Worm (Caenorhabditis elegans) whole organism, L4 larva: ENCODE measurements around the gene wrk-1.
A peak's percentile ranks its signal among the peaks of the same experiment; 100 is the strongest.

Experiments used
- D1046.2 ChIP-seq: fragments of 200-800 bp; sonication (Bioruptor generic); IDR thresholded peaks from 2 replicates; pipeline ENCODE4 v1.3.6; 2022; ENCODE audit warnings: missing genetic modification characterization, missing compliant biosample characterization
- R02D3.7 ChIP-seq: fragments of 150-350 bp; sonication (generic microtip); optimal IDR thresholded peaks from 3 replicates; lab custom pipeline; 2014; ENCODE audit warnings: missing biosample characterization, missing genetic modification characterization
- T26A8.4 ChIP-seq: fragments of 200-800 bp; sonication (Bioruptor generic); IDR thresholded peaks from 2 replicates; pipeline ENCODE4 v1.3.6; 2022; ENCODE audit warnings: missing genetic modification characterization, missing compliant biosample characterization
- ZK337.2 ChIP-seq: fragments of 200-800 bp; sonication (Bioruptor generic); IDR thresholded peaks from 2 replicates; pipeline ENCODE4 v1.3.6; 2022; ENCODE audit warnings: missing genetic modification reagents, missing genetic modification characterization, missing compliant biosample characterization
- ZK546.5 ChIP-seq, 2 experiments: sonication (generic microtip); optimal IDR thresholded peaks; 2 replicates each; lab custom pipeline; 2017; ENCODE audit warnings: missing biosample characterization in 2 of 2, missing genetic modification characterization in 2 of 2
- aha-1 ChIP-seq: fragments of 150-350 bp; peaks from one replicate; lab custom pipeline; 2014; ENCODE audit warnings: missing biosample characterization, missing genetic modification characterization
- aly-2 ChIP-seq: sonication (generic microtip); optimal IDR thresholded peaks from 2 replicates; lab custom pipeline; 2018; ENCODE audit warnings: missing biosample characterization, missing genetic modification characterization
- ama-1 ChIP-seq: fragments of 150-350 bp; optimal IDR thresholded peaks from 2 replicates; lab custom pipeline; 2014; ENCODE audit warnings: inconsistent platforms, mixed read lengths
- arid-1 ChIP-seq: fragments of 200-800 bp; sonication (Bioruptor generic); conservative IDR thresholded peaks from 2 replicates; pipeline ENCODE4 v1.3.6; 2022; ENCODE audit warnings: missing genetic modification reagents, missing genetic modification characterization, missing compliant biosample characterization
- attf-4 ChIP-seq: sonication (generic microtip); optimal IDR thresholded peaks from 3 replicates; lab custom pipeline; 2017; ENCODE audit warnings: missing biosample characterization, missing genetic modification characterization
- ceh-32 ChIP-seq: sonication (generic microtip); optimal IDR thresholded peaks from 2 replicates; lab custom pipeline; 2016; ENCODE audit warnings: mild to moderate bottlenecking, missing genetic modification characterization, missing compliant biosample characterization; ENCODE audit not compliant: poor library complexity
- ces-1 ChIP-seq: fragments of 150-350 bp; sonication (generic microtip); optimal IDR thresholded peaks from 4 replicates; lab custom pipeline; 2014; ENCODE audit warnings: missing biosample characterization, missing genetic modification reagents, missing genetic modification characterization
- daf-16 ChIP-seq, 3 experiments: sonication (generic microtip); optimal IDR thresholded peaks; 2 replicates each; lab custom pipeline; 2016 to 2017; ENCODE audit warnings: missing genetic modification characterization in 3 of 3, missing genetic modification reagents in 3 of 3, mild to moderate bottlenecking in 2 of 3, missing compliant biosample characterization in 2 of 3, missing biosample characterization in 1 of 3, moderate library complexity in 1 of 3
- dmd-8 ChIP-seq: fragments of 200-800 bp; sonication (Bioruptor generic); IDR thresholded peaks from 2 replicates; pipeline ENCODE4 v1.3.6; 2022; ENCODE audit warnings: missing genetic modification characterization, missing compliant biosample characterization
- gei-8 ChIP-seq: fragments of 200-800 bp; sonication (Bioruptor generic); optimal IDR thresholded peaks from 2 replicates; lab custom pipeline; 2018; ENCODE audit warnings: mild to moderate bottlenecking, missing genetic modification characterization, missing compliant biosample characterization
- hif-1 ChIP-seq, 2 experiments: sonication (generic microtip); optimal IDR thresholded peaks; 2 replicates each; lab custom pipeline; 2016 to 2017; ENCODE audit warnings: missing compliant biosample characterization in 2 of 2, missing genetic modification characterization in 2 of 2, missing genetic modification reagents in 2 of 2, missing genotype in 2 of 2, mild to moderate bottlenecking in 1 of 2
- hlh-11 ChIP-seq: fragments of 200-800 bp; sonication (Bioruptor generic); optimal IDR thresholded peaks from 2 replicates; lab custom pipeline; 2018; ENCODE audit warnings: mild to moderate bottlenecking, missing genetic modification characterization, missing compliant biosample characterization
- hlh-30 ChIP-seq: sonication (generic microtip); optimal IDR thresholded peaks from 2 replicates; lab custom pipeline; 2017; ENCODE audit warnings: antibody characterized with exemption, mild to moderate bottlenecking, missing genetic modification characterization, missing compliant biosample characterization; ENCODE audit not compliant: insufficient read depth
- jun-1 ChIP-seq: fragments of 150-350 bp; optimal IDR thresholded peaks from 2 replicates; lab custom pipeline; 2014; ENCODE audit warnings: missing biosample characterization, missing genetic modification reagents, missing genetic modification characterization
- lim-7 ChIP-seq: fragments of 200-800 bp; sonication (Bioruptor generic); IDR thresholded peaks from 2 replicates; pipeline ENCODE4 v1.3.6; 2022; ENCODE audit warnings: missing genetic modification characterization, missing compliant biosample characterization
- lin-1 ChIP-seq: fragments of 200-800 bp; sonication (Bioruptor generic); IDR thresholded peaks from 2 replicates; pipeline ENCODE4 v1.3.6; 2022; ENCODE audit warnings: missing genetic modification reagents, missing genetic modification characterization, missing compliant biosample characterization
- lin-39 ChIP-seq: fragments of 150-350 bp; optimal IDR thresholded peaks from 2 replicates; lab custom pipeline; 2014; ENCODE audit warnings: missing biosample characterization, missing genetic modification reagents, missing genetic modification characterization
- lir-3 ChIP-seq: sonication (generic microtip); optimal IDR thresholded peaks from 2 replicates; lab custom pipeline; 2016; ENCODE audit warnings: mild to moderate bottlenecking, missing genetic modification characterization, missing compliant biosample characterization
- madf-9 ChIP-seq: fragments of 200-800 bp; sonication (Bioruptor generic); conservative IDR thresholded peaks from 2 replicates; pipeline ENCODE4 v1.3.6; 2022; ENCODE audit warnings: missing genetic modification reagents, missing genetic modification characterization, missing compliant biosample characterization
- mdl-1 ChIP-seq, 2 experiments: fragments of 150-350 bp in 1 of 2; sonication (generic microtip) in 1 of 2; optimal IDR thresholded peaks; 2 replicates each; lab custom pipeline; 2014 to 2017; ENCODE audit warnings: missing biosample characterization in 2 of 2, missing genetic modification characterization in 2 of 2
- nhr-102 ChIP-seq: sonication (generic microtip); optimal IDR thresholded peaks from 2 replicates; lab custom pipeline; 2016; ENCODE audit warnings: mild to moderate bottlenecking, missing genetic modification characterization, moderate library complexity, missing compliant biosample characterization
- nhr-41 ChIP-seq: fragments of 200-800 bp; sonication (Bioruptor generic); IDR thresholded peaks from 2 replicates; pipeline ENCODE4 v1.3.6; 2022; ENCODE audit warnings: missing genetic modification reagents, missing genetic modification characterization, missing compliant biosample characterization
- nhr-42 ChIP-seq: fragments of 200-800 bp; sonication (Bioruptor generic); IDR thresholded peaks from 2 replicates; pipeline ENCODE4 v1.3.6; 2022; ENCODE audit warnings: missing genetic modification characterization, missing compliant biosample characterization
- nhr-6 ChIP-seq: fragments of 150-350 bp; optimal IDR thresholded peaks from 2 replicates; lab custom pipeline; 2014; ENCODE audit warnings: missing biosample characterization, missing genetic modification characterization
- pha-4 ChIP-seq, 2 experiments: fragments of 150-350 bp in 1 of 2; fragments of 200-800 bp in 1 of 2; sonication (Bioruptor generic) in 1 of 2; IDR thresholded peaks in 1 of 2; optimal IDR thresholded peaks in 1 of 2; 2 replicates each; pipeline versions ENCODE4 v1.3.6 to Lab custom; 2014 to 2022; ENCODE audit warnings: missing genetic modification characterization in 2 of 2, missing genetic modification reagents in 2 of 2, missing biosample characterization in 1 of 2, missing compliant biosample characterization in 1 of 2
- skn-1 ChIP-seq: fragments of 150-350 bp; optimal IDR thresholded peaks from 2 replicates; lab custom pipeline; 2014; ENCODE audit warnings: missing biosample characterization, missing genetic modification characterization
- spr-1 ChIP-seq: sonication (generic microtip); optimal IDR thresholded peaks from 2 replicates; lab custom pipeline; 2016; ENCODE audit warnings: mild to moderate bottlenecking, missing genetic modification characterization, missing compliant biosample characterization
- spr-3 ChIP-seq: fragments of 200-800 bp; sonication (Bioruptor generic); optimal IDR thresholded peaks from 2 replicates; lab custom pipeline; 2018; ENCODE audit warnings: mild to moderate bottlenecking, missing genetic modification characterization, missing compliant biosample characterization
- tag-97 ChIP-seq: fragments of 200-800 bp; sonication (Bioruptor generic); IDR thresholded peaks from 2 replicates; pipeline ENCODE4 v1.3.6; 2022; ENCODE audit warnings: missing genetic modification characterization, missing compliant biosample characterization
- tra-1 ChIP-seq: fragments of 200-800 bp; sonication (Bioruptor generic); IDR thresholded peaks from 2 replicates; pipeline ENCODE4 v1.3.6; 2022; ENCODE audit warnings: missing genetic modification reagents, missing genetic modification characterization, missing compliant biosample characterization
- unc-39 ChIP-seq: sonication (generic microtip); optimal IDR thresholded peaks from 2 replicates; lab custom pipeline; 2017; ENCODE audit warnings: missing biosample characterization, missing genetic modification characterization
- unc-62 ChIP-seq, 3 experiments: fragments of 150-350 bp in 1 of 3; sonication (generic microtip); optimal IDR thresholded peaks in 2 of 3; peaks in 1 of 3; 1 replicate in 1 of 3; 2 replicates in 2 of 3; lab custom pipeline; 2014 to 2017; ENCODE audit warnings: missing biosample characterization in 3 of 3, missing genetic modification characterization in 3 of 3, missing genetic modification reagents in 3 of 3, missing genotype in 1 of 3
- zag-1 ChIP-seq: fragments of 150-350 bp; optimal IDR thresholded peaks from 2 replicates; lab custom pipeline; 2014; ENCODE audit warnings: missing biosample characterization, missing genetic modification characterization

wrk-1 gene

ce11 chrX:8404308-8405085 is 12.1 kb upstream of the wrk-1 start (continued):
- TF ChIP-seq hif-1 (tag; optimal IDR thresholded peaks at IDR 0.05; lab: Kevin White, UChicago) (peak; percentile 51 to 86), attf-4 (tag; lab: Kevin White, UChicago) (no peak), nhr-42 (GFP tag; lab: Robert Waterston, UW) (peak; percentile 92), nhr-6 (peak; percentile 81), ZK546.5 (tag; optimal IDR thresholded peaks at IDR 0.05; lab: Kevin White, UChicago) (no peak), lir-3 (tag; lab: Kevin White, UChicago) (peak; percentile 88), jun-1 (tag; lab: Kevin White, UChicago) (peak; percentile 85), aly-2 (tag; lab: Kevin White, UChicago) (no peak)

- TF ChIP-seq zag-1 (tag; lab: Kevin White, UChicago), result no peak
- no peak for TF ChIP-seq R02D3.7 (tag; lab: Kevin White, UChicago)
- no peak for TF ChIP-seq mdl-1 (tag; optimal IDR thresholded peaks at IDR 0.05; lab: Kevin White, UChicago)
- no peak for TF ChIP-seq D1046.2 (GFP tag; lab: Robert Waterston, UW)
- no peak for TF ChIP-seq ama-1 (lab: Kevin White, UChicago)
- TF ChIP-seq gei-8 (GFP tag; lab: Kevin White, UChicago), result no peak
- TF ChIP-seq tra-1 (GFP tag; lab: Robert Waterston, UW), result no peak
- no peak for TF ChIP-seq hlh-30 (tag; lab: Kevin White, UChicago)
- no peak for TF ChIP-seq ZK337.2 (GFP tag; lab: Robert Waterston, UW)
- TF ChIP-seq attf-4 (tag; lab: Kevin White, UChicago), result no peak
- no peak for TF ChIP-seq spr-1
- no peak for TF ChIP-seq arid-1 (GFP tag; lab: Robert Waterston, UW)
- TF ChIP-seq unc-62 (GFP tag; optimal IDR thresholded peaks at IDR 0.05 in 1 of 2; lab: Kevin White, UChicago), result no peak
- no peak for TF ChIP-seq unc-62 (tag; optimal IDR thresholded peaks at IDR 0.05; lab: Kevin White, UChicago)
- no peak for TF ChIP-seq tag-97 (GFP tag; lab: Robert Waterston, UW)
- no peak for TF ChIP-seq ZK546.5 (tag; optimal IDR thresholded peaks at IDR 0.05; lab: Kevin White, UChicago)
- no peak for TF ChIP-seq unc-39 (tag; lab: Kevin White, UChicago)
- TF ChIP-seq ces-1 (GFP tag; lab: Kevin White, UChicago), result no peak
- no peak for TF ChIP-seq T26A8.4
- TF ChIP-seq nhr-41 (GFP tag; lab: Robert Waterston, UW), result no peak
Observed at ce11 chrX:8394279-8394678, 1.9 kb upstream of the wrk-1 start.

- TF ChIP-seq unc-62 (GFP tag; optimal IDR thresholded peaks at IDR 0.05 in 1 of 2; lab: Kevin White, UChicago) (peak in 1 of 2 experiments; percentile 67), unc-62 (tag; optimal IDR thresholded peaks at IDR 0.05; lab: Kevin White, UChicago) (no peak), T26A8.4 (no peak)
Observed at ce11 chrX:8391505-8391904, 884 bp downstream of the wrk-1 start.

ce11 chrX:8390508-8390907 is 1.9 kb downstream of the wrk-1 start:
- TF ChIP-seq aly-2 (tag; lab: Kevin White, UChicago) (no peak), aha-1 (peak; percentile 83), lin-1 (GFP tag; lab: Robert Waterston, UW) (no peak), lin-39 (tag; lab: Kevin White, UChicago) (no peak), daf-16 (GFP tag; optimal IDR thresholded peaks at IDR 0.05; lab: Kevin White, UChicago) (peak in 1 of 2 experiments; percentile 89), daf-16 (tag; optimal IDR thresholded peaks at IDR 0.05; lab: Kevin White, UChicago) (no peak)
- TF ChIP-seq, all 104 proteins: peak for 2

- TF ChIP-seq madf-9 (GFP tag; lab: Robert Waterston, UW), result peak; percentile 38; the same call in 1 of the 2 replicates
- no peak for TF ChIP-seq spr-3
- TF ChIP-seq lim-7 (GFP tag; lab: Robert Waterston, UW), result peak; percentile 80
- TF ChIP-seq pha-4 (GFP tag; IDR thresholded peaks at IDR 0.05; lab: Robert Waterston, UW), result peak; percentile 71; the same call in 1 of the 2 replicates
- TF ChIP-seq pha-4 (tag; optimal IDR thresholded peaks at IDR 0.05; lab: Kevin White, UChicago), result no peak
- TF ChIP-seq mdl-1 (tag; optimal IDR thresholded peaks at IDR 0.05; lab: Kevin White, UChicago), result peak; percentile 2 to 37
- no peak for TF ChIP-seq R02D3.7 (tag; lab: Kevin White, UChicago)
- TF ChIP-seq ZK337.2 (GFP tag; lab: Robert Waterston, UW), result 0 out of 2 replicates have a peak, but pooled peaks have one; percentile 42
- peak; percentile 35; the same call in 1 of the 2 replicates for TF ChIP-seq arid-1 (GFP tag; lab: Robert Waterston, UW)
- TF ChIP-seq ceh-32 (tag; lab: Kevin White, UChicago), result peak; percentile 3
- peak; percentile 16 for TF ChIP-seq hlh-11 (tag; lab: Kevin White, UChicago)
- peak in 1 of 2 experiments; percentile 6 for TF ChIP-seq hif-1 (tag; optimal IDR thresholded peaks at IDR 0.05; lab: Kevin White, UChicago)
- TF ChIP-seq dmd-8 (GFP tag; lab: Robert Waterston, UW), result peak; percentile 85
- TF ChIP-seq skn-1, result no peak
- TF ChIP-seq nhr-102 (tag; lab: Kevin White, UChicago), result peak; percentile 36
Observed at ce11 chrX:8386068-8386851, 6.1 kb downstream of the wrk-1 start.
